2 fruit fly cellular contexts compared by ENCODE assay signal in the genomic region with DNA sequence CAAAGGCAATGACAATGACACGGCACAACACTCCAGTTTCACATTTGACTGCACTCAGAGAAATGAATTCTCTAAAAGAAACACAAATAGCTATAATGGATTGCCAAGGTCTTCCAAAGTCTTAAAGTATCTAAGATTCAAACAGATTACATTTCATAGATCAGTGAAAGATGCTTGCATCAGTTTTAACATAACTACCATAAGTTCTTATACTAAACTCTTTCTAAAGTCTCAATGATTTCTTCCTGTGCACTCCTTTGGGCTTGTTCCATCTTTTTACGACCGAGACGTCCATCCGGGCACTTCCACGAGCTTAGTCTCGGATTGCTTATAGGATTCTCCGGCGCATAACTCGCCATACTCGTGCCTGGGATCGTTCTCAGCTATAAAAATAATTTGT.
TF ChIP-seq lines count a peak whose summit lies in the region.

No protein-coding gene starts in this region.

- TF ChIP-seq CTCF in whole organism, embryonic (GFP tag; optimal IDR thresholded peaks at IDR 0.05; lab: Kevin White, UChicago): no peak

TF ChIP-seq in whole organism, embryonic, 481 proteins besides CTCF, POLR2A, EP300 and RAD21 (continues in another document):
- TF ChIP-seq az2 (GFP tag; optimal IDR thresholded peaks at IDR 0.05; lab: Kevin White, UChicago): no peak
- TF ChIP-seq CG2712 (tag; optimal IDR thresholded peaks at IDR 0.05; lab: Kevin White, UChicago): peak; percentile 13
- TF ChIP-seq Kr (GFP tag; optimal IDR thresholded peaks at IDR 0.05; lab: Kevin White, UChicago): no peak
- peak; percentile 42 for TF ChIP-seq CG10979 (tag; optimal IDR thresholded peaks at IDR 0.05; lab: Kevin White, UChicago)
- TF ChIP-seq CG1602 (GFP tag; optimal IDR thresholded peaks at IDR 0.05; lab: Kevin White, UChicago): peak; percentile 12
- 0 out of 2 replicates have a peak, but pooled peaks have one; percentile 32 for TF ChIP-seq CG31441 (GFP tag; IDR thresholded peaks at IDR 0.05; lab: Robert Waterston, UW)
- TF ChIP-seq CG7556 (GFP tag; optimal IDR thresholded peaks at IDR 0.05; lab: Kevin White, UChicago): peak; percentile 7
- TF ChIP-seq Xrp1 (GFP tag; IDR thresholded peaks at IDR 0.05; lab: Robert Waterston, UW): peak; percentile 43; the same call in 1 of the 2 replicates
- no peak for TF ChIP-seq prd (optimal IDR thresholded peaks at IDR 0.05; lab: Kevin White, UChicago)
- 0 out of 3 replicates have a peak, but pooled peaks have one; percentile 40 for TF ChIP-seq prd (GFP tag; IDR thresholded peaks at IDR 0.05; lab: Robert Waterston, UW)
- TF ChIP-seq HLH4C (GFP tag; IDR thresholded peaks at IDR 0.05; lab: Robert Waterston, UW; ENCODE audit: partially characterized antibody): no peak
- TF ChIP-seq knrl (GFP tag; IDR thresholded peaks at IDR 0.05; lab: Robert Waterston, UW; ENCODE audit: partially characterized antibody): no peak
- TF ChIP-seq Pdp1 (GFP tag; optimal IDR thresholded peaks at IDR 0.05; lab: Kevin White, UChicago): peak in 1 of 2 experiments; percentile 5
- peak; percentile 20 for TF ChIP-seq CG18262 (tag; optimal IDR thresholded peaks at IDR 0.05; lab: Kevin White, UChicago)
- TF ChIP-seq NC2β (GFP tag; optimal IDR thresholded peaks at IDR 0.05; lab: Kevin White, UChicago): no peak
- peak; percentile 6 for TF ChIP-seq D19A (tag; optimal IDR thresholded peaks at IDR 0.05; lab: Kevin White, UChicago)
- peak; percentile 24; the same call in 1 of the 2 replicates for TF ChIP-seq E2f2 (GFP tag; IDR thresholded peaks at IDR 0.05; lab: Robert Waterston, UW)
- TF ChIP-seq chif (GFP tag; optimal IDR thresholded peaks at IDR 0.05; lab: Kevin White, UChicago): peak in 1 of 2 experiments; percentile 13
- TF ChIP-seq grau (tag; optimal IDR thresholded peaks at IDR 0.05; lab: Kevin White, UChicago): peak; percentile 32
- TF ChIP-seq Hr51 (GFP tag; optimal IDR thresholded peaks at IDR 0.05; lab: Kevin White, UChicago): peak in 1 of 2 experiments; percentile 27
- peak; percentile 20 for TF ChIP-seq CG9727 (GFP tag; optimal IDR thresholded peaks at IDR 0.05; lab: Kevin White, UChicago)
- no peak for TF ChIP-seq D (optimal IDR thresholded peaks at IDR 0.05; lab: Kevin White, UChicago)
- peak; percentile 13 for TF ChIP-seq D (GFP tag; optimal IDR thresholded peaks at IDR 0.05; lab: Kevin White, UChicago)
- peak; percentile 20 for TF ChIP-seq CG17829 (tag; optimal IDR thresholded peaks at IDR 0.05; lab: Kevin White, UChicago)
- no peak for TF ChIP-seq CG5180 (GFP tag; optimal IDR thresholded peaks at IDR 0.05; lab: Kevin White, UChicago)
- no peak for TF ChIP-seq sc (optimal IDR thresholded peaks at IDR 0.05; lab: Kevin White, UChicago)
- TF ChIP-seq sc (GFP tag; optimal IDR thresholded peaks at IDR 0.05; lab: Kevin White, UChicago): no peak
- no peak for TF ChIP-seq CG33557 (GFP tag; optimal IDR thresholded peaks at IDR 0.05; lab: Kevin White, UChicago)
- TF ChIP-seq ems (GFP tag; optimal IDR thresholded peaks at IDR 0.05; lab: Kevin White, UChicago): no peak
- peak; percentile 11 for TF ChIP-seq PHDP (tag; optimal IDR thresholded peaks at IDR 0.05; lab: Kevin White, UChicago)
- no peak for TF ChIP-seq CG10274 (GFP tag; optimal IDR thresholded peaks at IDR 0.05; lab: Kevin White, UChicago)
- TF ChIP-seq CG12391 (tag; optimal IDR thresholded peaks at IDR 0.05; lab: Kevin White, UChicago): peak; percentile 32
- TF ChIP-seq gem (tag; optimal IDR thresholded peaks at IDR 0.05; lab: Kevin White, UChicago): peak; percentile 55
- TF ChIP-seq phol (tag; optimal IDR thresholded peaks at IDR 0.05; lab: Kevin White, UChicago): peak; percentile 24
- TF ChIP-seq Med (GFP tag; lab: Kevin White, UChicago): peak; percentile 72
- TF ChIP-seq CG8388 (GFP tag; optimal IDR thresholded peaks at IDR 0.05; lab: Kevin White, UChicago): peak; percentile 18
- TF ChIP-seq CG4282 (GFP tag; optimal IDR thresholded peaks at IDR 0.05; lab: Kevin White, UChicago): no peak
- no peak for TF ChIP-seq CG1832 (GFP tag; optimal IDR thresholded peaks at IDR 0.05; lab: Kevin White, UChicago)
- TF ChIP-seq ATbp (GFP tag; optimal IDR thresholded peaks at IDR 0.05; lab: Kevin White, UChicago): peak; percentile 6
- peak; percentile 4 for TF ChIP-seq zf30C (GFP tag; optimal IDR thresholded peaks at IDR 0.05; lab: Kevin White, UChicago)
- TF ChIP-seq Oli (tag; optimal IDR thresholded peaks at IDR 0.05; lab: Kevin White, UChicago): peak; percentile 26
- peak; percentile 25 for TF ChIP-seq unpg (GFP tag; optimal IDR thresholded peaks at IDR 0.05; lab: Kevin White, UChicago)
- no peak for TF ChIP-seq CG17612 (GFP tag; IDR thresholded peaks at IDR 0.05; lab: Robert Waterston, UW)

TF ChIP-seq in whole organism, prepupa, 60 proteins besides CTCF, POLR2A, EP300 and RAD21:
- TF ChIP-seq Eip78C (GFP tag; lab: Kevin White, UChicago): peak; percentile 15
- no peak for TF ChIP-seq lz (GFP tag; optimal IDR thresholded peaks at IDR 0.05; lab: Kevin White, UChicago)
